Worm (Caenorhabditis elegans) whole organism, mixed stage, embryonic: ENCODE data around the gene trpp-9.

ENCODE experiments used
- bed-3 ChIP-seq: fragments of 200-800 bp; sonication (Bioruptor generic); optimal IDR thresholded peaks from 3 replicates; lab custom pipeline; 2018; ENCODE audit warnings: mild to moderate bottlenecking, missing genetic modification characterization, moderate library complexity, missing compliant biosample characterization
- blmp-1 ChIP-seq: fragments of 150-350 bp; optimal IDR thresholded peaks from 2 replicates; lab custom pipeline; 2014; ENCODE audit warnings: missing biosample characterization, missing genetic modification characterization
- ceh-39 ChIP-seq: fragments of 150-350 bp; optimal IDR thresholded peaks from 2 replicates; lab custom pipeline; 2014; ENCODE audit warnings: missing biosample characterization, missing genetic modification characterization
- elt-1 ChIP-seq: sonication (generic microtip); optimal IDR thresholded peaks from 2 replicates; lab custom pipeline; 2017; ENCODE audit warnings: missing genetic modification characterization, mild to moderate bottlenecking, missing compliant biosample characterization, antibody characterized with exemption, moderate library complexity, borderline replicate concordance; ENCODE audit not compliant: insufficient read depth
- elt-3 ChIP-seq: fragments of 150-350 bp; optimal IDR thresholded peaks from 2 replicates; lab custom pipeline; 2014; ENCODE audit warnings: missing biosample characterization, missing genetic modification characterization
- hlh-1 ChIP-seq: fragments of 150-350 bp; optimal IDR thresholded peaks from 2 replicates; lab custom pipeline; 2014; ENCODE audit warnings: missing biosample characterization, missing genetic modification reagents, missing genetic modification characterization
- lin-13 ChIP-seq: fragments of 150-350 bp; optimal IDR thresholded peaks from 2 replicates; lab custom pipeline; 2014; ENCODE audit warnings: missing biosample characterization, missing genetic modification characterization
- mab-5 ChIP-seq: fragments of 150-350 bp; optimal IDR thresholded peaks from 2 replicates; lab custom pipeline; 2014; ENCODE audit warnings: missing biosample characterization, missing genetic modification characterization
- mep-1 ChIP-seq: fragments of 150-350 bp; optimal IDR thresholded peaks from 2 replicates; lab custom pipeline; 2017; ENCODE audit warnings: missing biosample characterization, missing genetic modification reagents, missing genetic modification characterization, inconsistent platforms
- nhr-28 ChIP-seq: fragments of 150-350 bp; optimal IDR thresholded peaks from 2 replicates; lab custom pipeline; 2014; ENCODE audit warnings: missing biosample characterization, missing genetic modification characterization
- pha-4 ChIP-seq: fragments of 150-350 bp; optimal IDR thresholded peaks from 2 replicates; lab custom pipeline; 2018; ENCODE audit warnings: missing biosample characterization, missing genetic modification reagents, missing genetic modification characterization
- sem-2 ChIP-seq: fragments of 200-800 bp; sonication (Bioruptor generic); optimal IDR thresholded peaks from 2 replicates; lab custom pipeline; 2018; ENCODE audit warnings: mild to moderate bottlenecking, missing genetic modification characterization, missing compliant biosample characterization
- unc-62 ChIP-seq: fragments of 150-350 bp; optimal IDR thresholded peaks from 2 replicates; lab custom pipeline; 2014; ENCODE audit warnings: missing biosample characterization, missing genetic modification reagents, missing genetic modification characterization
- ztf-11 ChIP-seq: fragments of 150-350 bp; optimal IDR thresholded peaks from 2 replicates; lab custom pipeline; 2014; ENCODE audit warnings: missing biosample characterization, missing genetic modification characterization

DNA sequence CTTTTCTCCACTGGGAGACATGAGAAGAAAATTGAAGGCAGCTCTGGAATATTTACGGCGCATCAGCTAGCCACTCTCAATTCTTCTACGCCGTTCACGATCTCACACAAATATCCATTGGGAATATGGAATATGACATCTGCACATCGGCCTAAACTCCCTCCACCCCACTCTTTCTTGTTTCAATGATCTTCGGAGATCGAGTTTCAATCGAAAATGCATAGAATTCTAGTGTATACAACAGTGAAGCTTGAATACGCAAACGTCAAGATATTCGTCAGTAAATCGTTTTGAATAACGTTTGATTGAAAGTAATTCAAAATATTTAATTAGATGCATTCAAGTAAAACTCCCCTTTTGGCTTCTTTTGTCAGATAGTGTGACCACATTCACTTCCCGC, 11.9 kb upstream of the trpp-9 start:
- TF ChIP-seq unc-62 (GFP tag; lab: Kevin White, UChicago) (no peak), hlh-1 (no peak), ztf-11 (tag; lab: Kevin White, UChicago) (no peak), blmp-1 (tag; lab: Kevin White, UChicago) (no peak), sem-2 (GFP tag; lab: Kevin White, UChicago) (no peak), mab-5 (tag; lab: Kevin White, UChicago) (no peak), nhr-28 (tag; lab: Kevin White, UChicago) (no peak), pha-4 (tag; lab: Kevin White, UChicago) (no peak), elt-1 (tag; lab: Kevin White, UChicago) (no peak), bed-3 (GFP tag; lab: Kevin White, UChicago) (no peak), mep-1 (tag; lab: Kevin White, UChicago) (no peak), lin-13 (tag; lab: Kevin White, UChicago) (no peak), elt-3 (no peak), ceh-39 (no peak)
